Worm (Caenorhabditis elegans) whole organism, dauer: ENCODE data around the gene cux-7.

ENCODE experiments used
- unc-62 ChIP-seq: sonication (generic microtip); optimal IDR thresholded peaks from 2 replicates; lab custom pipeline; 2017; ENCODE audit warnings: missing biosample characterization, missing genetic modification reagents, missing genetic modification characterization

The cux-7 gene

DNA sequence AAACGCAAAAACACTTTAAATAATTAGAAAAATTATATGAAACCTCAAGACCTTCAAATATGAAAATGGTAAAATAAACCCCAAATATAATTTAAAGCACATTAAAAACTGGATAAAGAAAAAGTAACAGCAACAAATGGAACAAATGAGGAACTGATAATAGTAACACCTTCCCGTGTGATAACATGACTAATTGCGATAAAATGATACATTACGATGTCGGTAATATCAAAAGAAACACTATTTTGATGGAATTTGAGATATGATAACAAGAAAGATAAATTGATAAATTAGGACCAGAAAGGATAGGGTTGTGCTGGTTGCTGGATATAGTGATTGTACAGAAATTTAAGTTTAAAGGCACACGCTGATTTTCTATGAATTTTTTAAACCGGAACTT, 21.4 kb upstream of the cux-7 start:
- no peak for TF ChIP-seq unc-62 (GFP tag; lab: Kevin White, UChicago)

- TF ChIP-seq unc-62 (GFP tag; lab: Kevin White, UChicago) = no peak
These were observed 15.9 kb upstream of the cux-7 start, which contains the start of gene lin-39 for ce11 chrIII:7536559-7536958. TSS of gene lin-39 (minus strand) at chrIII:7536632.

ce11 chrIII:7535347-7535746, 14.7 kb upstream of the cux-7 start:
- no peak for TF ChIP-seq unc-62 (GFP tag; lab: Kevin White, UChicago)

- TF ChIP-seq unc-62 (GFP tag; lab: Kevin White, UChicago) = no peak
These were observed 14.0 kb upstream of the cux-7 start for ce11 chrIII:7534648-7535047.

- TF ChIP-seq unc-62 (GFP tag; lab: Kevin White, UChicago) = no peak
These were observed 12.4 kb upstream of the cux-7 start for ce11 chrIII:7533012-7533411.

- TF ChIP-seq unc-62 (GFP tag; lab: Kevin White, UChicago) = no peak
These were observed 10.7 kb upstream of the cux-7 start for ce11 chrIII:7531385-7531784.

ce11 chrIII:7530830-7531229, 10.2 kb upstream of the cux-7 start:
- TF ChIP-seq unc-62 (GFP tag; lab: Kevin White, UChicago) = no peak

- no peak for TF ChIP-seq unc-62 (GFP tag; lab: Kevin White, UChicago)
These were observed 9.5 kb upstream of the cux-7 start for ce11 chrIII:7530108-7530507.

DNA sequence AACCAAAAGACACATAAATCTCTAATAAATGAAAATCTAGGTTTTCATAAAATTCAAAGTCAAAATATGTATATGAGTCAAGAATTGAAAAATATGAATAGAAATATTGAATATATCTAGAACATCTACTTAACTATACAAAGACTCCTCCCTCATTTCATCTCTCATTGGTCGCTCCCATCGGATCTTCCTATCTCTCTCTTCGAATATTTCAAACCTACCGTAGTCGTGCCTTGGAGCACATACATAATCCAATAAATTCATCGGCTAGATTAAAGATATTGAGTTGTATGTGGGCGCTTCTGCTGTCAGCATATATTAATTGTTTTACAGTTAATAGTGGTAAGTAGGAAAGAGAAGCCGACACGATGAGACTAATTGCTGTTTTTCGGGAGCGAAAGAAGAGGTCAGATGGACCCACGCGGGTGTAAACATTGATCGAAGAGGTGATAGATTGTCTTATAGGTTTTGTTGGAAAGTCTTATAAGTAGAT, 6.4 kb upstream of the cux-7 start:
- TF ChIP-seq unc-62 (GFP tag; lab: Kevin White, UChicago) = no peak

DNA sequence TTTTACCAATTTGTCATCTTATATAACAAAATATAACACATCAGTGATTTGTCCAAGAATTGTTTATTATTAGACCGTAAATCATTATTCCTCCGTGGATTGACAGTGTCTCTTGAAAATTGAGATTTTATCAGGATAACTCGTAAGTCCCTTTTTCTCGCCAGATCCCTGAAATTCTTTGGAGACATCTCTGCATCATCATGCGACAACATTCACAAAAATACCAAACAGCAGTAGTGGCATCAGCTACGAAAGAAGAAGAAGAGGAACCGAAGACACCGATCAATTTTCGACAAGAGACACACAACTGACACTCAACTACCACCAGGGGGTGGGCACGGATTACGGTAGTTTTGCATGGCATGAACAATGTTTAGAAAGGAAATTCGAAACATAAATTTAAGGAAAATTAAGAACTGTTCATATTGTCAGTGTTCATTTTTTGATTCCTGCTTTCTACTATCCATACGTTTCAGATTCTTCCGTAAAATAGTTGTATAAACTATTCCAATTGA, 4.2 kb upstream of the cux-7 start:
- no peak for TF ChIP-seq unc-62 (GFP tag; lab: Kevin White, UChicago)

- no peak for TF ChIP-seq unc-62 (GFP tag; lab: Kevin White, UChicago)
These were observed 518 bp upstream of the cux-7 start, which contains the start of gene lig-4 for ce11 chrIII:7521163-7521562. TSS of gene lig-4 (plus strand) at chrIII:7521463.

DNA sequence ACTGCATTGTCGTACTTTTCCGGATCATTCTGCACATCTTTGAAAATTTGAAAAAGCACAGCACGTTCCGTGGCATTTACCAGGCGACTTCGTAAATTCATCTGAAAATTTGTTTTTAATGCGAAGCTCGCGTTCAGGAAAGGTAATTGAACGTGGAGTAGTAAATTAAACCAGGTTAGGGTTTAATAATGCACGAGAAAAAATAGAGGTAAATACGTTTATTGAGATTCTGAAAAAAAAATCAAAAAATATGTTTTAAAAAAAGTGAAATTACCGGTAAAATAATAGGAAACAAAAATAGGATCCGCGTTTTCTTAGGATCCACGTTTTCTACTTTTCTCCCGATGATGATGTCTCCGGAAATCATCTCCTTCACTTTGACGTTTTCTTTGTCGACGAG, 2.2 kb downstream of the cux-7 start, which contains the start of gene clk-2:
Gene clk-2, minus strand, starts transcription at position 101 of the 400 bp plus-strand sequence.
- TF ChIP-seq unc-62 (GFP tag; lab: Kevin White, UChicago) = no peak

- no peak for TF ChIP-seq unc-62 (GFP tag; lab: Kevin White, UChicago)
These were observed 12.5 kb downstream of the cux-7 start, which contains the start of gene cls-1 for ce11 chrIII:7508128-7508635. TSS of gene cls-1 (plus strand) at chrIII:7508178.

DNA sequence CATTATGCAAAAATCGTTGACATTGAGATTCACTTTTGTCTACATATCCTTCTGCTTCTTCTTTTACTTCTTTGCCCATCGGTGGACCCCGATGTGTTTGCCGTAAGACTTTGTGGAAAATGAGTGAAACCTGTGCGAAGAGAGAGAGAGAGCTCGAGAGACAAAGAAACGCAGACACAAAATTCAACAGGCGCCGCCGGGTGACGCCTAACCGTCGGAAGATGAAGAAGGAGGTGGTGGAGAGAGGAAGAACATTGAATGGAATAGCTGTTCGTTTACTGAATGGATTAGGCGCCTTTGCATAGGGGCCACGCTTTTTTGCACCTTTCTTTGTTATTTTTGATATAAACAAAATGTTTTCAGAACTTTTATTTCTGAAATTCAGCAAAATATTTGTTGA, 13.7 kb downstream of the cux-7 start:
- TF ChIP-seq unc-62 (GFP tag; lab: Kevin White, UChicago) = no peak

DNA sequence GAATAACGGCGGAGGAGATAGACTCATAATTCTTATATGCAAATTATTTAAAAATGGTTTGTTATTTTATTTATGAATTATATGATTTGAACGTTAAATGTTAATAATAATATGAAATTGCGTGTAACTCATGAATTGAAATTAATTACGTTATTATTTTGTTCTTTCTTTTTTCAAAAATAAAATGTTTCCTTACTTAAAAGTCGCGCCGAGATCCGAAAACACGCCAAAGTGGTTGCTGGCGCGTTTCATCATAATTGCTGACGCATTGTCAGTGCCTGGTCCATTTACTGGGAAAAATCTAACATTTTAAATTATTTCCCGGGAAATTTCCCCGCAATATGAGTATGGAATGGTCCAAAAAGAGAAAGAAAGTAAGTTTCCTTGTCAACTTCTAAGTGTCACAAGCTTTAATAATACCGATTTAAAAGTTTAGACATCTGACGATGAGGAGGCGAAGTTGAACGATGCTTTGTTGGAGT, 21.2 kb downstream of the cux-7 start, which contains the start of the genes C07H6.9 and sap-140:
Gene C07H6.9, minus strand, starts transcription at position 51 of the 482 bp plus-strand sequence.
Gene sap-140, plus strand, starts transcription at position 318 of the 482 bp plus-strand sequence.
- no peak for TF ChIP-seq unc-62 (GFP tag; lab: Kevin White, UChicago)

- TF ChIP-seq unc-62 (GFP tag; lab: Kevin White, UChicago) = no peak
These were observed 22.3 kb downstream of the cux-7 start for ce11 chrIII:7498346-7498745.

DNA sequence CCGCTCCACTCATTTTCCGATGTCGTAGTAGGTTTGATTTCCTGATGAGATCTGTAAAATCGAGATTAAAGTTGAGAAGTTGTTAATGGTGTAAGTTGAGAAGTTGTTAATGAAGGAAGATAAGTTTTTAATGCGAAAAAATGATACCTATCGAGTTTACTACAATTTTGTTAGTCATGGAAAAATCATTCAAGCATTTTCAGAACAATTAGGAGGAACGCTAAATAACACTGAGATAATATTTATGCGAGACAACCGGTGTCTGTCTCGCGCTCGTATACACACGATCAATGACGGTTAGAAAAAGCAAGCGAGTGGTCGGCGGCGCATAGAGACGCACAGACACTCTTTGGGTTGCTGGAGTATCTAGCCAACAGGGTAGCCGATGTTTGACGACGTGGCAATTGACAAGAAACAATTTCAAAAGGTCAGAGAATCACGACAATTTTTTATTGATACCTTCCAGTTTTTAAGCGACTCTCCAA, 22.8 kb downstream of the cux-7 start, which contains the start of gene cgh-1:
Gene cgh-1, minus strand, starts transcription at position 51 of the 485 bp plus-strand sequence.
- no peak for TF ChIP-seq unc-62 (GFP tag; lab: Kevin White, UChicago)
